Worm (Caenorhabditis elegans): ENCODE results near the gene lipl-5.

Gene lipl-5

ce11 chrV:356959-357702 is 28.4 kb upstream of the lipl-5 start:
- TF ChIP-seq lin-13 (tag; optimal IDR thresholded peaks at IDR 0.05), result no peak
- TF ChIP-seq mab-5 (tag; optimal IDR thresholded peaks at IDR 0.05), result no peak

ce11 chrV:358473-358872 is 27.1 kb upstream of the lipl-5 start:
- TF ChIP-seq cnd-1 (tag; optimal IDR thresholded peaks at IDR 0.05) (no peak), ham-2 (GFP tag; optimal IDR thresholded peaks at IDR 0.05) (no peak), hlh-1 (tag; optimal IDR thresholded peaks at IDR 0.05) (no peak), pha-4 (tag; optimal IDR thresholded peaks at IDR 0.05) (no peak), M03D4.4 (tag; optimal IDR thresholded peaks at IDR 0.05) (no peak), nhr-28 (tag; optimal IDR thresholded peaks at IDR 0.05) (no peak), nhr-12 (tag; optimal IDR thresholded peaks at IDR 0.05) (no peak)

- TF ChIP-seq ham-2 (GFP tag; optimal IDR thresholded peaks at IDR 0.05), result no peak
- TF ChIP-seq lin-32 (GFP tag; optimal IDR thresholded peaks at IDR 0.05), result no peak
- no peak for TF ChIP-seq ceh-43 (GFP tag; optimal IDR thresholded peaks at IDR 0.05)
- TF ChIP-seq tbx-8 (GFP tag; optimal IDR thresholded peaks at IDR 0.05), result no peak
- TF ChIP-seq bed-3 (GFP tag; optimal IDR thresholded peaks at IDR 0.05), result no peak
- no peak for TF ChIP-seq elt-3 (tag; optimal IDR thresholded peaks at IDR 0.05)
- no peak for TF ChIP-seq ces-1 (GFP tag; optimal IDR thresholded peaks at IDR 0.05)
- TF ChIP-seq flh-1 (GFP tag; optimal IDR thresholded peaks at IDR 0.05), result no peak
- TF ChIP-seq sptf-1 (tag; optimal IDR thresholded peaks at IDR 0.05), result no peak
- TF ChIP-seq nhr-12 (tag; optimal IDR thresholded peaks at IDR 0.05), result no peak
Measured at ce11 chrV:359466-359865, 26.1 kb upstream of the lipl-5 start, which contains the start of gene T22H9.1. Gene T22H9.1, plus strand, starts transcription at chrV:359766.

DNA sequence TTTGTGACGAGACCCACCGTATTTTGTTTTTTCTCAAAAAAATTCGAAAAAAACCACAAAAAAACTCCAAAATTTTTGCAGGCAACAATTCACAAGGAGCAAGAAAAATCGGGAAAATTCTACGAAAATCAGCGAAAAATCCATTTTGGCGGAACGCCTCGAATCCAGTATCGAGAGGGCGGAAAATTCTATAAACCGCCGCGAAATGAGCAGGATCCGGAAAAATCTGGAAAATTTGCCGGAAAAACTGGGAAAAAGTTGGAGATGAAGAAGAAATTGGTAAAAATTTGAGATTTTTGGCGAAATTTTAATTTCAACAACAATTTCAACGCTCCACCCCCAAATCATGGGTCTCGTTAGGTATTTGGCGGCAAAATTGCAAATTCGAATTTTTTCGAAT is 25.5 kb upstream of the lipl-5 start:
- TF ChIP-seq snpc-4 (tag; optimal IDR thresholded peaks at IDR 0.05) (no peak), cnd-1 (tag; optimal IDR thresholded peaks at IDR 0.05) (no peak), tbx-8 (GFP tag; optimal IDR thresholded peaks at IDR 0.05) (no peak), hlh-1 (tag; optimal IDR thresholded peaks at IDR 0.05) (no peak), lsy-2 (tag; optimal IDR thresholded peaks at IDR 0.05) (no peak), blmp-1 (tag; optimal IDR thresholded peaks at IDR 0.05) (no peak), ces-1 (GFP tag; optimal IDR thresholded peaks at IDR 0.05) (no peak), nhr-237 (tag; optimal IDR thresholded peaks at IDR 0.05) (no peak)

DNA sequence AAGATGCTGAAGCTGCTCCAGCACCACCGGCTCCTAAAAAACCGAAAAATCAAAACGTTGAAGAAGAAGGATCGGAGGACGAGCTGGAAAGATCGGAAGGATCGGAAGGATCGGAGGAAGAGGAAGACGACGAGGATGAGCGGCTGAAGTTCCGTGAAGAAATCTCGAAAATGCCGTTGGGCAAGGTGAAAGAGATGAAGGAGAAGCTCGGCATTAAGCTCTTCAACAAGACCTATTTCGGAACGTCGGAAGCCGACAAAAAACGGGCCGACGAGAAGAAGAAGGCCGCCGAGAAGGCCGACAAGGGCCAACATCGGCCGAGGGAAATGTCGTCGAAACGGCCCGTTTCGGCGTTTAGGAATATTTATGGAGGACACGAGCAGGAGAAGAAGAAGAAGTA is 24.3 kb upstream of the lipl-5 start:
- no peak for TF ChIP-seq blmp-1 (tag; optimal IDR thresholded peaks at IDR 0.05)
- TF ChIP-seq ztf-11 (tag; optimal IDR thresholded peaks at IDR 0.05), result no peak
- TF ChIP-seq pha-4 (tag; optimal IDR thresholded peaks at IDR 0.05), result no peak

- TF ChIP-seq lin-32 (GFP tag; optimal IDR thresholded peaks at IDR 0.05), result no peak
- TF ChIP-seq pha-4 (tag; optimal IDR thresholded peaks at IDR 0.05), result no peak
- no peak for TF ChIP-seq ceh-39 (tag; optimal IDR thresholded peaks at IDR 0.05)
- TF ChIP-seq unc-62 (GFP tag; optimal IDR thresholded peaks at IDR 0.05), result no peak
- TF ChIP-seq unc-120 (tag; optimal IDR thresholded peaks at IDR 0.05; ENCODE audit: poor library complexity, severe bottlenecking), result no peak
- no peak for TF ChIP-seq nhr-2 (tag; optimal IDR thresholded peaks at IDR 0.05)
- no peak for TF ChIP-seq hlh-1 (tag; optimal IDR thresholded peaks at IDR 0.05)
Measured at ce11 chrV:364650-365049, 20.9 kb upstream of the lipl-5 start, which contains the start of gene mltn-6. Gene mltn-6, plus strand, starts transcription at chrV:364950.

DNA sequence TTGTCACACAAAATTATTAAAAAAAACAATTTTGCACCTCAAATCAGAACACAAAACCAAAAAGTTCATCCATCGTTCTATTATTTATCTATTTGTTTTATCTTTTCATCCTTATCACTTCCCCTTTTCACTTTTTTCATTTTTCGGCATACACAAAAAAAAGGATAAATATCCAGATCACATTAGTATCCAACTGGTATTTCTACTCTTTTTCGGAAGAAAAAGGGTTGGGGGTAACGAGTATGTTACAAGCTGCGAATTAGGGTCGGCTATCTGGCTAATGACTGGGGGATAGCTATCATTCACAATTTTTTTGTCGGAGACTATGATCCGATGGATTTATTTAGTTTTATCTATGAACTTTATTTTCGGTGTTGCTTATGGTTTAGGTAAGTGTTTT is 15.5 kb upstream of the lipl-5 start, which contains the start of gene mltn-7:
Gene mltn-7 (plus strand): TSS at position 301 of the 400 bp plus-strand sequence.
- TF ChIP-seq ztf-11 (tag; optimal IDR thresholded peaks at IDR 0.05) (no peak), hlh-1 (tag; optimal IDR thresholded peaks at IDR 0.05) (no peak), flh-1 (GFP tag; optimal IDR thresholded peaks at IDR 0.05) (no peak), lin-13 (tag; optimal IDR thresholded peaks at IDR 0.05) (no peak), elt-3 (tag; optimal IDR thresholded peaks at IDR 0.05) (no peak), nhr-12 (tag; optimal IDR thresholded peaks at IDR 0.05) (no peak), nhr-28 (tag; optimal IDR thresholded peaks at IDR 0.05) (no peak), tbx-8 (GFP tag; optimal IDR thresholded peaks at IDR 0.05) (no peak), sptf-1 (tag; optimal IDR thresholded peaks at IDR 0.05) (no peak), ceh-39 (tag; optimal IDR thresholded peaks at IDR 0.05) (no peak), zip-8 (tag; optimal IDR thresholded peaks at IDR 0.05) (no peak), cnd-1 (tag; optimal IDR thresholded peaks at IDR 0.05) (no peak), nhr-237 (tag; optimal IDR thresholded peaks at IDR 0.05) (no peak), ceh-83 (GFP tag; optimal IDR thresholded peaks at IDR 0.05) (no peak), unc-62 (GFP tag; optimal IDR thresholded peaks at IDR 0.05) (no peak), ces-1 (GFP tag; optimal IDR thresholded peaks at IDR 0.05) (no peak), ham-2 (GFP tag; optimal IDR thresholded peaks at IDR 0.05) (no peak), sem-2 (GFP tag; optimal IDR thresholded peaks at IDR 0.05) (no peak), nhr-2 (tag; optimal IDR thresholded peaks at IDR 0.05) (no peak)

All from whole organism, mixed stage, embryonic.